Fruit fly (Drosophila melanogaster) whole organism, embryonic: Measurements from ENCODE around the gene CG12659.
A peak's percentile ranks its signal among the peaks of the same experiment; 100 is the strongest.

ENCODE experiments used
- BEAF-32 ChIP-seq: fragments of 200-800 bp; sonication (Bioruptor generic); optimal IDR thresholded peaks from 3 replicates; lab custom pipeline; 2017; ENCODE audit warnings: missing biosample characterization, missing genetic modification characterization, mild to moderate bottlenecking, moderate library complexity, missing genetic modification reagents
- CG10267 ChIP-seq: fragments of 200-800 bp; sonication (Bioruptor generic); optimal IDR thresholded peaks from 2 replicates; lab custom pipeline; 2018; ENCODE audit warnings: missing biosample characterization, mild to moderate bottlenecking, missing genetic modification characterization, moderate library complexity
- CG12659 ChIP-seq: fragments of 200-800 bp; sonication (Bioruptor generic); optimal IDR thresholded peaks from 3 replicates; lab custom pipeline; 2017; ENCODE audit warnings: mild to moderate bottlenecking, missing biosample characterization, missing genetic modification reagents, missing genetic modification characterization
- CG12769 ChIP-seq: fragments of 200-800 bp; sonication (Bioruptor generic); optimal IDR thresholded peaks from 2 replicates; lab custom pipeline; 2019; ENCODE audit warnings: missing biosample characterization, mild to moderate bottlenecking, missing genetic modification characterization, moderate library complexity
- CG14710 ChIP-seq: fragments of 200-800 bp; sonication (Bioruptor generic); optimal IDR thresholded peaks from 3 replicates; lab custom pipeline; 2019; ENCODE audit warnings: missing biosample characterization, mild to moderate bottlenecking, missing genetic modification characterization, moderate library complexity
- CG14860 ChIP-seq: fragments of 200-800 bp; sonication (Bioruptor generic); IDR thresholded peaks from 3 replicates; pipeline ENCODE4 v1.3.6; 2022; ENCODE audit warnings: missing biosample characterization, missing genetic modification characterization; ENCODE audit not compliant: partially characterized antibody
- CG15514 ChIP-seq: fragments of 200-800 bp; sonication (Bioruptor generic); optimal IDR thresholded peaks from 3 replicates; lab custom pipeline; 2017; ENCODE audit warnings: missing biosample characterization, missing genetic modification characterization, mild to moderate bottlenecking, moderate library complexity, missing genetic modification reagents
- CG16813 ChIP-seq: fragments of 200-800 bp; sonication (Bioruptor generic); IDR thresholded peaks from 3 replicates; pipeline ENCODE4 v1.3.6; 2022; ENCODE audit warnings: missing biosample characterization, missing genetic modification characterization; ENCODE audit not compliant: partially characterized antibody
- CG1832 ChIP-seq: fragments of 200-800 bp; sonication (Bioruptor generic); optimal IDR thresholded peaks from 2 replicates; lab custom pipeline; 2017; ENCODE audit warnings: missing biosample characterization, mild to moderate bottlenecking, missing genetic modification characterization, inconsistent platforms
- CG18599 ChIP-seq: fragments of 200-800 bp; sonication (Bioruptor generic); optimal IDR thresholded peaks from 3 replicates; lab custom pipeline; 2017; ENCODE audit warnings: missing biosample characterization, missing genetic modification characterization, mild to moderate bottlenecking, moderate library complexity, missing genetic modification reagents
- CG2116 ChIP-seq: fragments of 200-800 bp; sonication (Bioruptor generic); optimal IDR thresholded peaks from 3 replicates; lab custom pipeline; 2018; ENCODE audit warnings: missing biosample characterization, mild to moderate bottlenecking, missing genetic modification characterization
- CG2712 ChIP-seq: fragments of 200-800 bp; optimal IDR thresholded peaks from 3 replicates; lab custom pipeline; 2019; ENCODE audit warnings: missing biosample characterization, mild to moderate bottlenecking, missing genetic modification characterization, moderate library complexity
- CG30020 ChIP-seq: fragments of 200-800 bp; optimal IDR thresholded peaks from 2 replicates; lab custom pipeline; 2019; ENCODE audit warnings: missing biosample characterization, mild to moderate bottlenecking, missing genetic modification characterization, moderate library complexity
- CG3163 ChIP-seq: fragments of 200-800 bp; sonication (Bioruptor generic); optimal IDR thresholded peaks from 3 replicates; lab custom pipeline; 2016; ENCODE audit warnings: missing biosample characterization, missing genetic modification characterization
- CG34224 ChIP-seq: fragments of 200-800 bp; sonication (Bioruptor generic); IDR thresholded peaks from 3 replicates; pipeline ENCODE4 v1.3.6; 2022; ENCODE audit warnings: missing biosample characterization, missing genetic modification characterization; ENCODE audit not compliant: partially characterized antibody
- CG6272 ChIP-seq: fragments of 200-800 bp; sonication (Bioruptor generic); IDR thresholded peaks from 2 replicates; pipeline ENCODE4 v1.3.6; 2022; ENCODE audit warnings: missing biosample characterization, missing genetic modification characterization
- CG7963 ChIP-seq: fragments of 200-800 bp; sonication (Bioruptor generic); IDR thresholded peaks from 3 replicates; pipeline ENCODE4 v1.3.6; 2022; ENCODE audit warnings: missing biosample characterization, missing genetic modification characterization; ENCODE audit not compliant: partially characterized antibody
- CG8281 ChIP-seq: fragments of 200-800 bp; sonication (Bioruptor generic); optimal IDR thresholded peaks from 2 replicates; lab custom pipeline; 2018; ENCODE audit warnings: missing biosample characterization, mild to moderate bottlenecking, missing genetic modification characterization, moderate library complexity
- CG8290 ChIP-seq, 3 experiments: fragments of 200-800 bp; sonication (Bioruptor generic); optimal IDR thresholded peaks; 2 replicates each; lab custom pipeline; 2016 to 2019; ENCODE audit warnings: missing biosample characterization in 3 of 3, missing genetic modification characterization in 3 of 3, mild to moderate bottlenecking in 2 of 3, moderate library complexity in 1 of 3
- CG8924 ChIP-seq: fragments of 200-800 bp; optimal IDR thresholded peaks from 3 replicates; lab custom pipeline; 2019; ENCODE audit warnings: missing biosample characterization, mild to moderate bottlenecking, missing genetic modification characterization, moderate library complexity
- Dll ChIP-seq: fragments of 200-800 bp; sonication (Bioruptor generic); IDR thresholded peaks from 4 replicates; pipeline ENCODE4 v1.3.6; 2022; ENCODE audit warnings: missing biosample characterization, missing genetic modification characterization; ENCODE audit not compliant: partially characterized antibody
- Doc3 ChIP-seq: fragments of 200-800 bp; sonication (Bioruptor generic); IDR thresholded peaks from 3 replicates; pipeline ENCODE4 v1.3.6; 2022; ENCODE audit warnings: missing biosample characterization, missing genetic modification characterization; ENCODE audit not compliant: partially characterized antibody
- Ets97D ChIP-seq: fragments of 200-800 bp; sonication (Bioruptor generic); optimal IDR thresholded peaks from 3 replicates; lab custom pipeline; 2016; ENCODE audit warnings: missing biosample characterization, missing genetic modification characterization
- Opbp ChIP-seq: fragments of 200-800 bp; sonication (Bioruptor generic); IDR thresholded peaks from 3 replicates; pipeline ENCODE4 v1.3.6; 2022; ENCODE audit warnings: missing biosample characterization, missing genetic modification characterization; ENCODE audit not compliant: partially characterized antibody
- Pdp1 ChIP-seq, 2 experiments: fragments of 200-800 bp; sonication (Bioruptor generic); optimal IDR thresholded peaks; 3 replicates each; lab custom pipeline; 2016; ENCODE audit warnings: missing biosample characterization in 2 of 2, missing genetic modification characterization in 2 of 2, mild to moderate bottlenecking in 1 of 2, moderate library complexity in 1 of 2
- Ravus ChIP-seq: fragments of 200-800 bp; sonication (Bioruptor generic); IDR thresholded peaks from 2 replicates; pipeline ENCODE4 v1.3.6; 2022; ENCODE audit warnings: missing biosample characterization, missing genetic modification characterization
- Sox102F ChIP-seq: fragments of 200-800 bp; sonication (Bioruptor generic); optimal IDR thresholded peaks from 2 replicates; lab custom pipeline; 2018; ENCODE audit warnings: missing biosample characterization, mild to moderate bottlenecking, missing genetic modification characterization, moderate library complexity
- Stat92E ChIP-seq, 3 experiments: fragments of >200 bp in 2 of 3; fragments of 200-800 bp in 1 of 3; sonication (Bioruptor generic) in 1 of 3; optimal IDR thresholded peaks; 2 replicates each; lab custom pipeline; 2017 to 2019; ENCODE audit warnings: missing biosample characterization in 3 of 3, missing genetic modification characterization in 3 of 3, mild to moderate bottlenecking in 1 of 3, moderate library complexity in 1 of 3
- amos ChIP-seq: fragments of 200-800 bp; sonication (Bioruptor generic); IDR thresholded peaks from 2 replicates; pipeline ENCODE4 v1.3.6; 2022; ENCODE audit warnings: missing biosample characterization, missing genetic modification characterization; ENCODE audit not compliant: partially characterized antibody
- cas ChIP-seq: fragments of 200-800 bp; sonication (Bioruptor generic); IDR thresholded peaks from 2 replicates; pipeline ENCODE4 v1.3.6; 2022; ENCODE audit warnings: missing biosample characterization, missing genetic modification characterization
- corto ChIP-seq: fragments of 200-800 bp; sonication (Bioruptor generic); optimal IDR thresholded peaks from 2 replicates; lab custom pipeline; 2016; ENCODE audit warnings: missing biosample characterization, mild to moderate bottlenecking, missing genetic modification characterization, moderate library complexity
- exex ChIP-seq: fragments of 200-800 bp; sonication (Bioruptor generic); optimal IDR thresholded peaks from 4 replicates; lab custom pipeline; 2018; ENCODE audit warnings: missing biosample characterization, mild to moderate bottlenecking, missing genetic modification characterization, moderate library complexity
- grau ChIP-seq: fragments of 200-800 bp; optimal IDR thresholded peaks from 3 replicates; lab custom pipeline; 2019; ENCODE audit warnings: missing biosample characterization, mild to moderate bottlenecking, missing genetic modification characterization, moderate library complexity
- grn ChIP-seq: fragments of 200-800 bp; sonication (Bioruptor generic); optimal IDR thresholded peaks from 3 replicates; lab custom pipeline; 2017; ENCODE audit warnings: missing biosample characterization, missing genetic modification characterization
- hb ChIP-seq: fragments of 200-800 bp; sonication (Bioruptor generic); IDR thresholded peaks from 3 replicates; pipeline ENCODE4 v1.3.6; 2022; ENCODE audit warnings: missing biosample characterization, missing genetic modification characterization; ENCODE audit not compliant: partially characterized antibody
- jumu ChIP-seq: fragments of 200-800 bp; sonication (Bioruptor generic); optimal IDR thresholded peaks from 3 replicates; lab custom pipeline; 2016; ENCODE audit warnings: missing biosample characterization, missing genetic modification characterization
- knrl ChIP-seq: fragments of 200-800 bp; sonication (Bioruptor generic); IDR thresholded peaks from 3 replicates; pipeline ENCODE4 v1.3.6; 2022; ENCODE audit warnings: missing biosample characterization, missing genetic modification characterization; ENCODE audit not compliant: partially characterized antibody
- mld ChIP-seq: fragments of 200-800 bp; sonication (Bioruptor generic); IDR thresholded peaks from 3 replicates; pipeline ENCODE4 v1.3.6; 2022; ENCODE audit warnings: missing biosample characterization, missing genetic modification characterization; ENCODE audit not compliant: partially characterized antibody
- phol ChIP-seq: fragments of 200-800 bp; sonication (Bioruptor generic); optimal IDR thresholded peaks from 3 replicates; lab custom pipeline; 2018; ENCODE audit warnings: missing biosample characterization, mild to moderate bottlenecking, missing genetic modification characterization, moderate library complexity
- sna ChIP-seq: fragments of 200-800 bp; sonication (Bioruptor generic); IDR thresholded peaks from 2 replicates; pipeline ENCODE4 v1.3.6; 2022; ENCODE audit warnings: missing biosample characterization, missing genetic modification characterization; ENCODE audit not compliant: partially characterized antibody
- so ChIP-seq: fragments of 200-800 bp; sonication (Bioruptor generic); IDR thresholded peaks from 3 replicates; pipeline ENCODE4 v1.3.6; 2022; ENCODE audit warnings: missing biosample characterization, missing genetic modification characterization
- stwl ChIP-seq: fragments of 200-800 bp; sonication (Bioruptor generic); optimal IDR thresholded peaks from 3 replicates; lab custom pipeline; 2018; ENCODE audit warnings: missing biosample characterization, mild to moderate bottlenecking, missing genetic modification characterization, moderate library complexity
- tin ChIP-seq: fragments of 200-800 bp; sonication (Bioruptor generic); optimal IDR thresholded peaks from 3 replicates; lab custom pipeline; 2016; ENCODE audit warnings: missing biosample characterization, missing genetic modification characterization
- unc-4 ChIP-seq: fragments of 200-800 bp; sonication (Bioruptor generic); IDR thresholded peaks from 2 replicates; pipeline ENCODE4 v1.3.6; 2022; ENCODE audit warnings: missing biosample characterization, missing genetic modification characterization; ENCODE audit not compliant: partially characterized antibody
- vnd ChIP-seq: fragments of 200-800 bp; sonication (Bioruptor generic); IDR thresholded peaks from 3 replicates; pipeline ENCODE4 v1.3.6; 2022; ENCODE audit warnings: missing biosample characterization, missing genetic modification characterization; ENCODE audit not compliant: partially characterized antibody

Gene CG12659

dm6 chrX:8591685-8592127 lies at the start of gene CG12659, which contains the start of gene Crag (continued):
- peak; percentile 79 for TF ChIP-seq CG30020 (tag; lab: Kevin White, UChicago)
- TF ChIP-seq Dll (GFP tag; lab: Robert Waterston, UW), result peak; percentile 79
- no peak for TF ChIP-seq jumu
- TF ChIP-seq Opbp (GFP tag; lab: Robert Waterston, UW), result peak; percentile 44; the same call in 1 of the 3 replicates
- peak; percentile 63; the same call in 2 of the 3 replicates for TF ChIP-seq knrl
- TF ChIP-seq unc-4 (GFP tag; lab: Robert Waterston, UW), result peak; percentile 65; the same call in 1 of the 2 replicates
- peak; percentile 17 for TF ChIP-seq grau
- peak; percentile 67 for TF ChIP-seq CG8290 (GFP tag; optimal IDR thresholded peaks at IDR 0.05; lab: Kevin White, UChicago)
- TF ChIP-seq CG8290 (tag; optimal IDR thresholded peaks at IDR 0.05; lab: Kevin White, UChicago), result peak in 1 of 2 experiments; percentile 47
- TF ChIP-seq hb (GFP tag; lab: Robert Waterston, UW), result peak; percentile 72; the same call in 2 of the 3 replicates
- peak; percentile 74 for TF ChIP-seq CG16813
- peak; percentile 1 for TF ChIP-seq CG2712 (tag; lab: Kevin White, UChicago)
- TF ChIP-seq Sox102F (GFP tag; lab: Kevin White, UChicago), result no peak
- 0 out of 3 replicates have a peak, but pooled peaks have one; percentile 10 for TF ChIP-seq mld (GFP tag; lab: Robert Waterston, UW)
- peak; percentile 55; the same call in 1 of the 3 replicates for TF ChIP-seq CG7963 (GFP tag; lab: Robert Waterston, UW)
- peak; percentile 36 for TF ChIP-seq CG14710 (tag; lab: Kevin White, UChicago)
- peak; percentile 72 for TF ChIP-seq stwl
- TF ChIP-seq CG15514, result peak; percentile 31
- peak; percentile 21 for TF ChIP-seq CG10267 (tag; lab: Kevin White, UChicago)
- TF ChIP-seq CG18599, result no peak
- peak; percentile 14 for TF ChIP-seq exex (tag; lab: Kevin White, UChicago)
- no peak for TF ChIP-seq grn (GFP tag; lab: Kevin White, UChicago)
- TF ChIP-seq CG14860 (GFP tag; lab: Robert Waterston, UW), result peak; percentile 71
- TF ChIP-seq Doc3 (GFP tag; lab: Robert Waterston, UW), result peak; percentile 50; the same call in 1 of the 3 replicates
- TF ChIP-seq CG2116 (GFP tag; lab: Kevin White, UChicago), result peak; percentile 83
- peak; percentile 74 for TF ChIP-seq BEAF-32 (GFP tag; lab: Kevin White, UChicago)
- TF ChIP-seq CG6272 (GFP tag; lab: Robert Waterston, UW), result no peak
- TF ChIP-seq corto (GFP tag; lab: Kevin White, UChicago), result no peak
- TF ChIP-seq CG1832 (GFP tag; lab: Kevin White, UChicago), result no peak
- no peak for TF ChIP-seq CG3163
- TF ChIP-seq vnd, result peak; percentile 69
- no peak for TF ChIP-seq cas (GFP tag; lab: Robert Waterston, UW)
- no peak for TF ChIP-seq tin (GFP tag; lab: Kevin White, UChicago)
- TF ChIP-seq Stat92E (GFP tag; optimal IDR thresholded peaks at IDR 0.05; lab: Kevin White, UChicago), result no peak
- TF ChIP-seq sna (GFP tag; lab: Robert Waterston, UW), result peak; percentile 50
- peak; percentile 2 for TF ChIP-seq Ets97D
- TF ChIP-seq CG8281, result no peak
- no peak for TF ChIP-seq CG12769 (tag; lab: Kevin White, UChicago)
- TF ChIP-seq amos (GFP tag; lab: Robert Waterston, UW), result peak; percentile 59
- TF ChIP-seq phol (tag; lab: Kevin White, UChicago), result peak; percentile 41
- peak; percentile 83 for TF ChIP-seq CG12659
- peak; percentile 40 for TF ChIP-seq CG8924
- TF ChIP-seq CG34224, result peak; percentile 66; the same call in 2 of the 3 replicates
- no peak for TF ChIP-seq so (GFP tag; lab: Robert Waterston, UW)
- TF ChIP-seq Ravus (GFP tag; lab: Robert Waterston, UW), result no peak
- peak in 1 of 2 experiments; percentile 21 for TF ChIP-seq Pdp1 (GFP tag; optimal IDR thresholded peaks at IDR 0.05; lab: Kevin White, UChicago)
